Worm (Caenorhabditis elegans): ENCODE results near the gene ptp-1.

The ptp-1 gene

ce11 chrIII:3650677-3651315 lies 60.3 kb downstream of the ptp-1 start, which contains the start of the genes madf-8 and gsr-1:
Gene madf-8 (minus strand): TSS chrIII:3650832.
Gene gsr-1 (plus strand): TSS chrIII:3650907.
- no peak for TF ChIP-seq tbx-37 (GFP tag; conservative IDR thresholded peaks at IDR 0.05)
- TF ChIP-seq flt-1 (GFP tag; IDR thresholded peaks at IDR 0.05): no peak
- no peak for TF ChIP-seq ceh-36 (tag; optimal IDR thresholded peaks at IDR 0.05)
- no peak for TF ChIP-seq B0310.2 (tag; optimal IDR thresholded peaks at IDR 0.05)
- no peak for TF ChIP-seq hnd-1 (tag; optimal IDR thresholded peaks at IDR 0.05)
- no peak for TF ChIP-seq tbx-11 (GFP tag; IDR thresholded peaks at IDR 0.05)
- TF ChIP-seq ets-7 (tag; optimal IDR thresholded peaks at IDR 0.05): no peak
- no peak for TF ChIP-seq hmg-4 (GFP tag; optimal IDR thresholded peaks at IDR 0.05)
- no peak for TF ChIP-seq ceh-13 (GFP tag; optimal IDR thresholded peaks at IDR 0.05)
- no peak for TF ChIP-seq F13C5.2 (tag; optimal IDR thresholded peaks at IDR 0.05)
- no peak for TF ChIP-seq sea-1 (GFP tag; conservative IDR thresholded peaks at IDR 0.05)
- TF ChIP-seq hmbx-1 (tag; optimal IDR thresholded peaks at IDR 0.05): no peak
- no peak for TF ChIP-seq tra-4 (tag; optimal IDR thresholded peaks at IDR 0.05)
- no peak for TF ChIP-seq ama-1 (optimal IDR thresholded peaks at IDR 0.05)
- TF ChIP-seq pes-1 (GFP tag; IDR thresholded peaks at IDR 0.05): no peak
- no peak for TF ChIP-seq scrt-1 (GFP tag; IDR thresholded peaks at IDR 0.05)

ce11 chrIII:3652427-3652826 lies 61.9 kb downstream of the ptp-1 start:
- TF ChIP-seq F13C5.2 (tag; optimal IDR thresholded peaks at IDR 0.05) (no peak), flt-1 (GFP tag; IDR thresholded peaks at IDR 0.05) (no peak), ceh-13 (GFP tag; optimal IDR thresholded peaks at IDR 0.05) (no peak), tbx-11 (GFP tag; IDR thresholded peaks at IDR 0.05) (no peak), hnd-1 (tag; optimal IDR thresholded peaks at IDR 0.05) (no peak), scrt-1 (GFP tag; IDR thresholded peaks at IDR 0.05) (no peak), ama-1 (optimal IDR thresholded peaks at IDR 0.05) (no peak), pes-1 (GFP tag; IDR thresholded peaks at IDR 0.05) (no peak), ceh-36 (tag; optimal IDR thresholded peaks at IDR 0.05) (no peak), ets-7 (tag; optimal IDR thresholded peaks at IDR 0.05) (no peak), hmg-4 (GFP tag; optimal IDR thresholded peaks at IDR 0.05) (no peak), aly-1 (tag; optimal IDR thresholded peaks at IDR 0.05) (no peak), tra-4 (tag; optimal IDR thresholded peaks at IDR 0.05) (no peak), hmbx-1 (tag; optimal IDR thresholded peaks at IDR 0.05) (no peak), tbx-37 (GFP tag; conservative IDR thresholded peaks at IDR 0.05) (no peak), B0310.2 (tag; optimal IDR thresholded peaks at IDR 0.05) (no peak), sea-1 (GFP tag; conservative IDR thresholded peaks at IDR 0.05) (no peak)

- TF ChIP-seq ceh-36 (tag; optimal IDR thresholded peaks at IDR 0.05) (no peak), hnd-1 (tag; optimal IDR thresholded peaks at IDR 0.05) (no peak), ama-1 (optimal IDR thresholded peaks at IDR 0.05) (no peak), tbx-11 (GFP tag; IDR thresholded peaks at IDR 0.05) (no peak), ceh-13 (GFP tag; optimal IDR thresholded peaks at IDR 0.05) (no peak)
These were observed 62.4 kb downstream of the ptp-1 start for ce11 chrIII:3652964-3653363.

- TF ChIP-seq ceh-13 (GFP tag; optimal IDR thresholded peaks at IDR 0.05) (no peak), sea-1 (GFP tag; conservative IDR thresholded peaks at IDR 0.05) (no peak), tbx-37 (GFP tag; conservative IDR thresholded peaks at IDR 0.05) (no peak), tbx-11 (GFP tag; IDR thresholded peaks at IDR 0.05) (no peak), aly-1 (tag; optimal IDR thresholded peaks at IDR 0.05) (no peak), hnd-1 (tag; optimal IDR thresholded peaks at IDR 0.05) (no peak), hmg-4 (GFP tag; optimal IDR thresholded peaks at IDR 0.05) (no peak), ama-1 (optimal IDR thresholded peaks at IDR 0.05) (no peak)
These were observed 67.0 kb downstream of the ptp-1 start, which contains the start of gene C46F11.5 for ce11 chrIII:3657479-3657878. Gene C46F11.5 (minus strand): TSS chrIII:3657606.

All from whole organism, early embryonic.